Worm (Caenorhabditis elegans) whole organism, L4 larva: ENCODE results near the gene nta-1.

Experiments used
- F44E2.7 ChIP-seq: fragments of 200-800 bp; sonication (Bioruptor generic); IDR thresholded peaks from 2 replicates; pipeline ENCODE4 v2.1.2; 2022; ENCODE audit warnings: missing genetic modification characterization, missing compliant biosample characterization
- F49E8.2 ChIP-seq: sonication (generic microtip); optimal IDR thresholded peaks from 2 replicates; lab custom pipeline; 2016; ENCODE audit warnings: missing compliant biosample characterization, mild to moderate bottlenecking, missing genetic modification characterization, borderline replicate concordance
- R02D3.7 ChIP-seq: fragments of 150-350 bp; sonication (generic microtip); optimal IDR thresholded peaks from 3 replicates; lab custom pipeline; 2014; ENCODE audit warnings: missing biosample characterization, missing genetic modification characterization
- T26A8.4 ChIP-seq: fragments of 200-800 bp; sonication (Bioruptor generic); IDR thresholded peaks from 2 replicates; pipeline ENCODE4 v1.3.6; 2022; ENCODE audit warnings: missing genetic modification characterization, missing compliant biosample characterization
- Y5F2A.4 ChIP-seq: fragments of 200-800 bp; sonication (Bioruptor generic); optimal IDR thresholded peaks from 2 replicates; lab custom pipeline; 2018; ENCODE audit warnings: mild to moderate bottlenecking, missing genetic modification characterization, missing compliant biosample characterization
- ZK337.2 ChIP-seq: fragments of 200-800 bp; sonication (Bioruptor generic); IDR thresholded peaks from 2 replicates; pipeline ENCODE4 v1.3.6; 2022; ENCODE audit warnings: missing genetic modification reagents, missing genetic modification characterization, missing compliant biosample characterization
- ZK546.5 ChIP-seq, 2 experiments: sonication (generic microtip); optimal IDR thresholded peaks; 2 replicates each; lab custom pipeline; 2017; ENCODE audit warnings: missing biosample characterization in 2 of 2, missing genetic modification characterization in 2 of 2
- aha-1 ChIP-seq: fragments of 150-350 bp; peaks from one replicate; lab custom pipeline; 2014; ENCODE audit warnings: missing biosample characterization, missing genetic modification characterization
- ama-1 ChIP-seq: fragments of 150-350 bp; optimal IDR thresholded peaks from 2 replicates; lab custom pipeline; 2014; ENCODE audit warnings: inconsistent platforms, mixed read lengths
- ceh-20 ChIP-seq: fragments of 200-800 bp; sonication (Bioruptor generic); IDR thresholded peaks from 2 replicates; pipeline ENCODE4 v1.3.6; 2022; ENCODE audit warnings: missing genetic modification reagents, missing genetic modification characterization, missing compliant biosample characterization
- ceh-28 ChIP-seq: fragments of 150-350 bp; optimal IDR thresholded peaks from 2 replicates; lab custom pipeline; 2014; ENCODE audit warnings: missing biosample characterization, missing genetic modification reagents, missing genetic modification characterization
- ceh-62 ChIP-seq: sonication (generic microtip); optimal IDR thresholded peaks from 2 replicates; lab custom pipeline; 2017; ENCODE audit warnings: missing biosample characterization, missing genetic modification characterization
- ceh-82 ChIP-seq: sonication (generic microtip); optimal IDR thresholded peaks from 2 replicates; lab custom pipeline; 2017; ENCODE audit warnings: missing biosample characterization, missing genetic modification characterization
- ces-1 ChIP-seq: fragments of 150-350 bp; sonication (generic microtip); optimal IDR thresholded peaks from 4 replicates; lab custom pipeline; 2014; ENCODE audit warnings: missing biosample characterization, missing genetic modification reagents, missing genetic modification characterization
- cey-2 ChIP-seq: sonication (generic microtip); optimal IDR thresholded peaks from 3 replicates; lab custom pipeline; 2017; ENCODE audit warnings: missing genetic modification characterization, mild to moderate bottlenecking, missing compliant biosample characterization, antibody characterized with exemption, borderline replicate concordance; ENCODE audit not compliant: insufficient read depth
- daf-16 ChIP-seq, 3 experiments: sonication (generic microtip); optimal IDR thresholded peaks; 2 replicates each; lab custom pipeline; 2016 to 2017; ENCODE audit warnings: missing genetic modification characterization in 3 of 3, missing genetic modification reagents in 3 of 3, mild to moderate bottlenecking in 2 of 3, missing compliant biosample characterization in 2 of 3, missing biosample characterization in 1 of 3, moderate library complexity in 1 of 3
- daf-8 ChIP-seq: fragments of 200-800 bp; sonication (Bioruptor generic); IDR thresholded peaks from 2 replicates; pipeline ENCODE4 v1.3.6; 2022; ENCODE audit warnings: missing genetic modification characterization, missing compliant biosample characterization
- dmd-6 ChIP-seq: fragments of 200-800 bp; sonication (Bioruptor generic); IDR thresholded peaks from 2 replicates; pipeline ENCODE4 v1.3.6; 2022; ENCODE audit warnings: missing genetic modification reagents, missing genetic modification characterization, missing compliant biosample characterization
- dve-1 ChIP-seq: sonication (generic microtip); optimal IDR thresholded peaks from 2 replicates; lab custom pipeline; 2017; ENCODE audit warnings: antibody characterized with exemption, mild to moderate bottlenecking, missing genetic modification characterization, missing compliant biosample characterization; ENCODE audit not compliant: insufficient read depth
- egl-27 ChIP-seq: sonication (generic microtip); optimal IDR thresholded peaks from 3 replicates; lab custom pipeline; 2017; ENCODE audit warnings: missing biosample characterization, missing genetic modification reagents, missing genetic modification characterization
- fkh-10 ChIP-seq: fragments of 150-350 bp; optimal IDR thresholded peaks from 2 replicates; lab custom pipeline; 2014; ENCODE audit warnings: missing biosample characterization, missing genetic modification reagents, missing genetic modification characterization
- fos-1 ChIP-seq: fragments of 150-350 bp; optimal IDR thresholded peaks from 2 replicates; lab custom pipeline; 2014; ENCODE audit warnings: missing biosample characterization, missing genetic modification characterization
- lim-7 ChIP-seq: fragments of 200-800 bp; sonication (Bioruptor generic); IDR thresholded peaks from 2 replicates; pipeline ENCODE4 v1.3.6; 2022; ENCODE audit warnings: missing genetic modification characterization, missing compliant biosample characterization
- lin-15B ChIP-seq: fragments of 150-350 bp; sonication (generic microtip); optimal IDR thresholded peaks from 3 replicates; lab custom pipeline; 2014; ENCODE audit warnings: missing biosample characterization, missing genetic modification characterization
- lin-29 ChIP-seq: fragments of 200-800 bp; sonication (Bioruptor generic); IDR thresholded peaks from 2 replicates; pipeline ENCODE4 v1.3.6; 2022; ENCODE audit warnings: missing genetic modification reagents, missing genetic modification characterization, missing compliant biosample characterization
- lin-38 ChIP-seq: fragments of 200-800 bp; sonication (Bioruptor generic); IDR thresholded peaks from 2 replicates; pipeline ENCODE4 v1.3.6; 2022; ENCODE audit warnings: missing genetic modification reagents, missing genetic modification characterization, missing compliant biosample characterization
- lin-39 ChIP-seq: fragments of 150-350 bp; optimal IDR thresholded peaks from 2 replicates; lab custom pipeline; 2014; ENCODE audit warnings: missing biosample characterization, missing genetic modification reagents, missing genetic modification characterization
- lsy-2 ChIP-seq, 2 experiments: fragments of 150-350 bp in 1 of 2; sonication (generic microtip) in 1 of 2; optimal IDR thresholded peaks; 2 replicates each; lab custom pipeline; 2014 to 2017; ENCODE audit warnings: missing biosample characterization in 2 of 2, missing genetic modification characterization in 2 of 2
- madf-5 ChIP-seq, 2 experiments: fragments of 200-800 bp; sonication (Bioruptor generic); IDR thresholded peaks; 2 replicates each; pipeline ENCODE4 v1.3.6; 2022; ENCODE audit warnings: missing compliant biosample characterization in 2 of 2, missing genetic modification characterization in 2 of 2
- mep-1 ChIP-seq: fragments of 150-350 bp; sonication (generic microtip); optimal IDR thresholded peaks from 3 replicates; lab custom pipeline; 2014; ENCODE audit warnings: missing biosample characterization, missing genetic modification characterization
- mes-2 ChIP-seq: sonication (generic microtip); optimal IDR thresholded peaks from 2 replicates; lab custom pipeline; 2016; ENCODE audit warnings: missing genotype, mild to moderate bottlenecking, missing genetic modification characterization, missing compliant biosample characterization; ENCODE audit not compliant: poor library complexity, severe bottlenecking
- mxl-3 ChIP-seq: fragments of 200-800 bp; sonication (Bioruptor generic); optimal IDR thresholded peaks from 2 replicates; lab custom pipeline; 2018; ENCODE audit warnings: mild to moderate bottlenecking, missing genetic modification characterization, missing compliant biosample characterization
- nhr-10 ChIP-seq: fragments of 150-350 bp; optimal IDR thresholded peaks from 2 replicates; lab custom pipeline; 2014; ENCODE audit warnings: missing biosample characterization, missing genetic modification characterization
- nhr-102 ChIP-seq: sonication (generic microtip); optimal IDR thresholded peaks from 2 replicates; lab custom pipeline; 2016; ENCODE audit warnings: mild to moderate bottlenecking, missing genetic modification characterization, moderate library complexity, missing compliant biosample characterization
- nhr-11 ChIP-seq: fragments of 150-350 bp; optimal IDR thresholded peaks from 2 replicates; lab custom pipeline; 2014; ENCODE audit warnings: missing biosample characterization, missing genetic modification characterization
- nhr-111 ChIP-seq: fragments of 200-800 bp; sonication (Bioruptor generic); optimal IDR thresholded peaks from 2 replicates; lab custom pipeline; 2018; ENCODE audit warnings: mild to moderate bottlenecking, missing genetic modification characterization, missing compliant biosample characterization
- nhr-237 ChIP-seq: sonication (generic microtip); optimal IDR thresholded peaks from 2 replicates; lab custom pipeline; 2017; ENCODE audit warnings: missing biosample characterization, missing genetic modification characterization
- nhr-25 ChIP-seq: sonication (generic microtip); optimal IDR thresholded peaks from 2 replicates; lab custom pipeline; 2017; ENCODE audit warnings: missing genetic modification characterization, mild to moderate bottlenecking, missing compliant biosample characterization, antibody characterized with exemption, moderate library complexity, borderline replicate concordance; ENCODE audit not compliant: insufficient read depth
- nhr-6 ChIP-seq: fragments of 150-350 bp; optimal IDR thresholded peaks from 2 replicates; lab custom pipeline; 2014; ENCODE audit warnings: missing biosample characterization, missing genetic modification characterization
- nhr-76 ChIP-seq: fragments of 150-350 bp; optimal IDR thresholded peaks from 2 replicates; lab custom pipeline; 2014; ENCODE audit warnings: missing biosample characterization, missing genetic modification characterization
- nhr-77 ChIP-seq: fragments of 150-350 bp; optimal IDR thresholded peaks from 2 replicates; lab custom pipeline; 2014; ENCODE audit warnings: missing biosample characterization, missing genetic modification characterization
- php-3 ChIP-seq: fragments of 200-800 bp; sonication (Bioruptor generic); IDR thresholded peaks from 2 replicates; pipeline ENCODE4 v1.3.6; 2022; ENCODE audit warnings: missing genetic modification reagents, missing genetic modification characterization, missing compliant biosample characterization
- snpc-1.2 ChIP-seq: fragments of 200-800 bp; sonication (Bioruptor generic); IDR thresholded peaks from 2 replicates; pipeline ENCODE4 v1.3.6; 2022; ENCODE audit warnings: missing genetic modification reagents, missing genetic modification characterization, missing compliant biosample characterization
- spr-1 ChIP-seq: sonication (generic microtip); optimal IDR thresholded peaks from 2 replicates; lab custom pipeline; 2016; ENCODE audit warnings: mild to moderate bottlenecking, missing genetic modification characterization, missing compliant biosample characterization
- spr-3 ChIP-seq: fragments of 200-800 bp; sonication (Bioruptor generic); optimal IDR thresholded peaks from 2 replicates; lab custom pipeline; 2018; ENCODE audit warnings: mild to moderate bottlenecking, missing genetic modification characterization, missing compliant biosample characterization
- tra-1 ChIP-seq: fragments of 200-800 bp; sonication (Bioruptor generic); IDR thresholded peaks from 2 replicates; pipeline ENCODE4 v1.3.6; 2022; ENCODE audit warnings: missing genetic modification reagents, missing genetic modification characterization, missing compliant biosample characterization
- unc-39 ChIP-seq: sonication (generic microtip); optimal IDR thresholded peaks from 2 replicates; lab custom pipeline; 2017; ENCODE audit warnings: missing biosample characterization, missing genetic modification characterization
- unc-62 ChIP-seq, 3 experiments: fragments of 150-350 bp in 1 of 3; sonication (generic microtip); optimal IDR thresholded peaks in 2 of 3; peaks in 1 of 3; 1 replicate in 1 of 3; 2 replicates in 2 of 3; lab custom pipeline; 2014 to 2017; ENCODE audit warnings: missing biosample characterization in 3 of 3, missing genetic modification characterization in 3 of 3, missing genetic modification reagents in 3 of 3, missing genotype in 1 of 3
- vab-7 ChIP-seq: fragments of 200-800 bp; sonication (Bioruptor generic); IDR thresholded peaks from 2 replicates; pipeline ENCODE4 v1.3.6; 2022; ENCODE audit warnings: missing genetic modification reagents, missing genetic modification characterization, missing compliant biosample characterization
- zfp-2 ChIP-seq: sonication (generic microtip); optimal IDR thresholded peaks from 2 replicates; lab custom pipeline; 2016; ENCODE audit warnings: mild to moderate bottlenecking, missing genetic modification characterization, missing compliant biosample characterization
- zip-11 ChIP-seq: fragments of 200-800 bp; sonication (Bioruptor generic); IDR thresholded peaks from 2 replicates; pipeline ENCODE4 v1.3.6; 2022; ENCODE audit warnings: missing genetic modification characterization, missing compliant biosample characterization

The nta-1 gene

ce11 chrII:3786538-3786937 lies 42.9 kb upstream of the nta-1 start (continued):
- TF ChIP-seq unc-62 (GFP tag; optimal IDR thresholded peaks at IDR 0.05 in 1 of 2; lab: Kevin White, UChicago) = peak; percentile 70 to 98
- no peak for TF ChIP-seq unc-62 (tag; optimal IDR thresholded peaks at IDR 0.05; lab: Kevin White, UChicago)
- peak; percentile 36 for TF ChIP-seq fos-1
- no peak for TF ChIP-seq zfp-2 (tag; lab: Kevin White, UChicago)
- peak in 1 of 2 experiments; percentile 23 for TF ChIP-seq daf-16 (GFP tag; optimal IDR thresholded peaks at IDR 0.05; lab: Kevin White, UChicago)
- peak; percentile 96 for TF ChIP-seq daf-16 (tag; optimal IDR thresholded peaks at IDR 0.05; lab: Kevin White, UChicago)
- TF ChIP-seq lin-38 = no peak
- TF ChIP-seq ceh-82 (tag; lab: Kevin White, UChicago) = no peak
- no peak for TF ChIP-seq vab-7 (GFP tag; lab: Robert Waterston, UW)
- no peak for TF ChIP-seq F44E2.7
- no peak for TF ChIP-seq egl-27
- TF ChIP-seq nhr-11 (tag; lab: Kevin White, UChicago) = no peak
- TF ChIP-seq nhr-76 = no peak
- no peak for TF ChIP-seq ZK546.5 (tag; optimal IDR thresholded peaks at IDR 0.05; lab: Kevin White, UChicago)
- TF ChIP-seq lin-39 (tag; lab: Kevin White, UChicago) = no peak
- no peak for TF ChIP-seq aha-1 (tag; lab: Kevin White, UChicago)
- peak; percentile 50 for TF ChIP-seq mxl-3 (GFP tag; lab: Kevin White, UChicago)
- TF ChIP-seq ZK337.2 (GFP tag; lab: Robert Waterston, UW) = no peak
- TF ChIP-seq Y5F2A.4 = no peak
- no peak for TF ChIP-seq lim-7 (GFP tag; lab: Robert Waterston, UW)
- no peak for TF ChIP-seq nhr-111
- TF ChIP-seq daf-8 (GFP tag; lab: Robert Waterston, UW) = no peak
- no peak for TF ChIP-seq lin-15B (tag; lab: Kevin White, UChicago)
- no peak for TF ChIP-seq spr-3 (GFP tag; lab: Kevin White, UChicago)
- peak; percentile 98 for TF ChIP-seq dmd-6 (GFP tag; lab: Robert Waterston, UW)
- peak; percentile 80 for TF ChIP-seq ceh-20 (GFP tag; lab: Robert Waterston, UW)
- TF ChIP-seq lin-29 (GFP tag; lab: Robert Waterston, UW) = no peak
- TF ChIP-seq zip-11 (GFP tag; lab: Robert Waterston, UW) = no peak
- TF ChIP-seq snpc-1.2 (GFP tag; lab: Robert Waterston, UW) = no peak
- TF ChIP-seq madf-5 (GFP tag; IDR thresholded peaks at IDR 0.05; lab: Robert Waterston, UW) = no peak
- TF ChIP-seq ceh-62 (tag; lab: Kevin White, UChicago) = no peak
- no peak for TF ChIP-seq ces-1
- TF ChIP-seq nhr-10 = no peak
- peak; percentile 96 for TF ChIP-seq tra-1 (GFP tag; lab: Robert Waterston, UW)
- no peak for TF ChIP-seq fkh-10 (GFP tag; lab: Kevin White, UChicago)
- TF ChIP-seq unc-39 (tag; lab: Kevin White, UChicago) = no peak
- no peak for TF ChIP-seq mes-2 (tag; lab: Kevin White, UChicago)
- no peak for TF ChIP-seq nhr-237
- no peak for TF ChIP-seq lsy-2 (tag; optimal IDR thresholded peaks at IDR 0.05; lab: Kevin White, UChicago)
- TF ChIP-seq php-3 (GFP tag; lab: Robert Waterston, UW) = peak; percentile 100
- TF ChIP-seq R02D3.7 (tag; lab: Kevin White, UChicago) = no peak
- TF ChIP-seq T26A8.4 (GFP tag; lab: Robert Waterston, UW) = no peak
- no peak for TF ChIP-seq mep-1
- peak; percentile 97 for TF ChIP-seq nhr-77 (tag; lab: Kevin White, UChicago)
- no peak for TF ChIP-seq nhr-25 (tag; lab: Kevin White, UChicago)
- TF ChIP-seq dve-1 (tag; lab: Kevin White, UChicago) = no peak
- no peak for TF ChIP-seq ceh-28 (tag; lab: Kevin White, UChicago)
- TF ChIP-seq nhr-6 = peak; percentile 100
- TF ChIP-seq F49E8.2 = no peak
- TF ChIP-seq ama-1 = no peak
- TF ChIP-seq nhr-102 = no peak
- TF ChIP-seq cey-2 (tag; lab: Kevin White, UChicago) = peak; percentile 21
- no peak for TF ChIP-seq spr-1 (tag; lab: Kevin White, UChicago)
